Fruit fly (Drosophila melanogaster): ENCODE data around the gene Nedd4.

The Nedd4 gene

dm6 chr3L:17566335-17567242 is 36.7 kb downstream of the Nedd4 start (continued):
- TF ChIP-seq CG15601 (tag; optimal IDR thresholded peaks at IDR 0.05) (peak; percentile 69), wek (GFP tag; optimal IDR thresholded peaks at IDR 0.05) (peak; percentile 36), knrl (GFP tag; IDR thresholded peaks at IDR 0.05; ENCODE audit: partially characterized antibody) (0 out of 3 replicates have a peak, but pooled peaks have one; percentile 12), CG8281 (tag; optimal IDR thresholded peaks at IDR 0.05) (peak; percentile 55), Sox100B (GFP tag; optimal IDR thresholded peaks at IDR 0.05) (peak; percentile 92), CG13296 (GFP tag; optimal IDR thresholded peaks at IDR 0.05) (peak; percentile 62), peb (GFP tag; IDR thresholded peaks at IDR 0.05) (peak; percentile 71), sqz (GFP tag; optimal IDR thresholded peaks at IDR 0.05) (peak; percentile 64), CG16813 (GFP tag; IDR thresholded peaks at IDR 0.05; ENCODE audit: partially characterized antibody) (no peak), CG30020 (tag; optimal IDR thresholded peaks at IDR 0.05) (peak; percentile 31), CG13424 (tag; optimal IDR thresholded peaks at IDR 0.05) (peak; percentile 87), bab2 (GFP tag; optimal IDR thresholded peaks at IDR 0.05) (no peak), CG12104 (GFP tag; optimal IDR thresholded peaks at IDR 0.05) (peak; percentile 67), CG9609 (GFP tag; optimal IDR thresholded peaks at IDR 0.05) (no peak), row (GFP tag; IDR thresholded peaks at IDR 0.05) (peak; percentile 87), CG10654 (GFP tag; optimal IDR thresholded peaks at IDR 0.05) (peak; percentile 62), Xrp1 (GFP tag; IDR thresholded peaks at IDR 0.05) (peak; percentile 78), bbx (GFP tag; IDR thresholded peaks at IDR 0.05; ENCODE audit: partially characterized antibody) (no peak), CG13123 (GFP tag; optimal IDR thresholded peaks at IDR 0.05) (no peak), Deaf1 (tag; optimal IDR thresholded peaks at IDR 0.05) (peak; percentile 40), CG17568 (GFP tag; optimal IDR thresholded peaks at IDR 0.05) (peak; percentile 49), CG12071 (GFP tag; optimal IDR thresholded peaks at IDR 0.05) (peak; percentile 58), ftz-f1 (GFP tag; optimal IDR thresholded peaks at IDR 0.05) (peak; percentile 43), CG14014 (GFP tag; IDR thresholded peaks at IDR 0.05) (peak; percentile 61; the same call in 1 of the 2 replicates), CG17612 (GFP tag; IDR thresholded peaks at IDR 0.05) (no peak), cato (GFP tag; optimal IDR thresholded peaks at IDR 0.05; ENCODE audit: borderline replicate concordance) (peak; percentile 51), CG4617 (GFP tag; optimal IDR thresholded peaks at IDR 0.05; ENCODE audit: borderline replicate concordance) (peak; percentile 30), Mad (GFP tag; optimal IDR thresholded peaks at IDR 0.05) (peak; percentile 20), Dek (tag; optimal IDR thresholded peaks at IDR 0.05) (peak; percentile 62), Nf-YB (GFP tag; optimal IDR thresholded peaks at IDR 0.05) (peak; percentile 50), Hsf (GFP tag; optimal IDR thresholded peaks at IDR 0.05) (peak; percentile 26), CG7556 (GFP tag; optimal IDR thresholded peaks at IDR 0.05) (peak; percentile 83), CG11695 (GFP tag; IDR thresholded peaks at IDR 0.05) (peak; percentile 71; the same call in 2 of the 3 replicates), CoRest (tag; optimal IDR thresholded peaks at IDR 0.05) (peak; percentile 88), CG15696 (tag; optimal IDR thresholded peaks at IDR 0.05) (no peak), Atf3 (GFP tag; optimal IDR thresholded peaks at IDR 0.05) (peak; percentile 4), Antp (GFP tag; optimal IDR thresholded peaks at IDR 0.05) (peak; percentile 17), CG10274 (GFP tag; optimal IDR thresholded peaks at IDR 0.05) (peak; percentile 26), CG10431 (GFP tag; optimal IDR thresholded peaks at IDR 0.05) (peak; percentile 44), al (GFP tag; IDR thresholded peaks at IDR 0.05) (no peak), CG13287 (GFP tag; IDR thresholded peaks at IDR 0.05; ENCODE audit: partially characterized antibody) (no peak), fd3F (GFP tag; optimal IDR thresholded peaks at IDR 0.05) (peak; percentile 30), sug (tag; optimal IDR thresholded peaks at IDR 0.05) (peak; percentile 52), CG12391 (tag; optimal IDR thresholded peaks at IDR 0.05) (peak; percentile 74), CG14667 (GFP tag; IDR thresholded peaks at IDR 0.05) (peak; percentile 51; the same call in 1 of the 2 replicates), Optix (GFP tag; IDR thresholded peaks at IDR 0.05) (0 out of 3 replicates have a peak, but pooled peaks have one; percentile 63), zf30C (GFP tag; optimal IDR thresholded peaks at IDR 0.05) (no peak)
